Worm (Caenorhabditis elegans): ENCODE data around the gene ZK856.16.

ce11 chrV:10255005-10255472 is 49.7 kb upstream of the ZK856.16 start, which contains the start of gene rop-1:
- TF ChIP-seq odd-2 (tag; optimal IDR thresholded peaks at IDR 0.05), result no peak
- TF ChIP-seq pha-4 (tag; optimal IDR thresholded peaks at IDR 0.05), result no peak
- no peak for TF ChIP-seq pqm-1 (tag; optimal IDR thresholded peaks at IDR 0.05)
- no peak for TF ChIP-seq zip-5 (tag; optimal IDR thresholded peaks at IDR 0.05)
- no peak for TF ChIP-seq unc-55 (GFP tag; optimal IDR thresholded peaks at IDR 0.05)
- TF ChIP-seq ceh-9 (tag; optimal IDR thresholded peaks at IDR 0.05), result no peak
- TF ChIP-seq mec-3 (tag; optimal IDR thresholded peaks at IDR 0.05; ENCODE audit: borderline replicate concordance), result no peak
- TF ChIP-seq hlh-8 (tag; optimal IDR thresholded peaks at IDR 0.05), result no peak
- no peak for TF ChIP-seq unc-86 (tag; optimal IDR thresholded peaks at IDR 0.05)
- no peak for TF ChIP-seq che-1 (tag; optimal IDR thresholded peaks at IDR 0.05)
